Worm (Caenorhabditis elegans) whole organism, early embryonic: ENCODE measurements around the gene srv-19.

Experiments
- B0310.2 ChIP-seq: sonication (generic microtip); optimal IDR thresholded peaks from 2 replicates; lab custom pipeline; 2016; ENCODE audit warnings: mild to moderate bottlenecking, missing genetic modification characterization, missing compliant biosample characterization
- F13C5.2 ChIP-seq: sonication (generic microtip); optimal IDR thresholded peaks from 2 replicates; lab custom pipeline; 2017; ENCODE audit warnings: mild to moderate bottlenecking, missing genetic modification characterization, inconsistent platforms, missing compliant biosample characterization
- aly-1 ChIP-seq: sonication (generic microtip); optimal IDR thresholded peaks from 2 replicates; lab custom pipeline; 2016; ENCODE audit warnings: missing genetic modification characterization, missing compliant biosample characterization
- ama-1 ChIP-seq: fragments of 150-350 bp; optimal IDR thresholded peaks from 2 replicates; lab custom pipeline; 2014
- ceh-13 ChIP-seq: fragments of 200-800 bp; sonication (Bioruptor generic); optimal IDR thresholded peaks from 2 replicates; lab custom pipeline; 2018; ENCODE audit warnings: mild to moderate bottlenecking, missing genetic modification characterization, missing compliant biosample characterization
- ceh-36 ChIP-seq: sonication (generic microtip); optimal IDR thresholded peaks from 2 replicates; lab custom pipeline; 2016; ENCODE audit warnings: missing genetic modification characterization, inconsistent platforms, missing compliant biosample characterization
- ets-7 ChIP-seq: sonication (generic microtip); optimal IDR thresholded peaks from 2 replicates; lab custom pipeline; 2016; ENCODE audit warnings: missing genotype, missing genetic modification characterization, missing compliant biosample characterization
- flt-1 ChIP-seq: fragments of 200-800 bp; sonication (Bioruptor generic); IDR thresholded peaks from 2 replicates; pipeline ENCODE4 v1.3.6; 2022; ENCODE audit warnings: missing genetic modification characterization, missing compliant biosample characterization
- hmbx-1 ChIP-seq: sonication (generic microtip); optimal IDR thresholded peaks from 2 replicates; lab custom pipeline; 2016; ENCODE audit warnings: mild to moderate bottlenecking, missing genetic modification characterization, missing compliant biosample characterization
- hmg-4 ChIP-seq: fragments of 200-800 bp; sonication (Bioruptor generic); optimal IDR thresholded peaks from 2 replicates; lab custom pipeline; 2018; ENCODE audit warnings: mild to moderate bottlenecking, missing genetic modification characterization, missing compliant biosample characterization
- hnd-1 ChIP-seq: sonication (generic microtip); optimal IDR thresholded peaks from 2 replicates; lab custom pipeline; 2016; ENCODE audit warnings: missing genetic modification characterization, missing compliant biosample characterization
- pes-1 ChIP-seq: fragments of 200-800 bp; sonication (Bioruptor generic); IDR thresholded peaks from 2 replicates; pipeline ENCODE4 v1.3.6; 2022; ENCODE audit warnings: missing genetic modification reagents, missing genetic modification characterization, missing compliant biosample characterization
- scrt-1 ChIP-seq: fragments of 200-800 bp; sonication (Bioruptor generic); IDR thresholded peaks from 2 replicates; pipeline ENCODE4 v1.3.6; 2022; ENCODE audit warnings: missing genetic modification characterization, missing compliant biosample characterization
- sea-1 ChIP-seq: fragments of 200-800 bp; sonication (Bioruptor generic); conservative IDR thresholded peaks from 2 replicates; pipeline ENCODE4 v1.3.6; 2022; ENCODE audit warnings: missing genetic modification characterization, missing compliant biosample characterization
- tbx-11 ChIP-seq: fragments of 200-800 bp; sonication (Bioruptor generic); IDR thresholded peaks from 2 replicates; pipeline ENCODE4 v1.3.6; 2022; ENCODE audit warnings: missing genetic modification characterization, missing compliant biosample characterization
- tbx-37 ChIP-seq: fragments of 200-800 bp; sonication (Bioruptor generic); conservative IDR thresholded peaks from 2 replicates; pipeline ENCODE4 v1.3.6; 2022; ENCODE audit warnings: missing genetic modification reagents, missing genetic modification characterization, missing compliant biosample characterization
- tra-4 ChIP-seq: sonication (generic microtip); optimal IDR thresholded peaks from 2 replicates; lab custom pipeline; 2017; ENCODE audit warnings: missing genetic modification characterization, missing compliant biosample characterization

srv-19 gene

DNA sequence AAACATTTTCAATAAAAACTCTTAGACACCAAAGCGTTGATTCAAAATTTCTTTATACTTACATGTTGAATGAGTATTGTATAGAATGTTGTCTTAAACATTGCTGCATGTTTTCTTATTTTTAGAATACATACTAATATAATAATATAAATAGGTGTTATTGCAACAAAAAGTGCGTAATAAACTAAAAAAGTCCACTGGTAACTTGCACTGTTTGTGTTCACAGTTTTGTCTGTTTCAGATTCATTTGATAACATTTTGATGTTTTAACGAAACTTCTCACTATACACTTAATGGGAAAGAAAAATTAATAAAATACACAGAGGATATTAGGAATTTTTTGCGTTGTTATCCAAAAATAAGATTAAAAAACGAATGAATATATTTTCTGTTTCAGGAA lies at the start of gene srv-19:
TSS of gene srv-19 (minus strand) at position 101 of the 400 bp plus-strand sequence.
- TF ChIP-seq F13C5.2 (tag; lab: Kevin White, UChicago) (no peak), ceh-13 (no peak), tbx-37 (GFP tag; lab: Robert Waterston, UW) (no peak), pes-1 (GFP tag; lab: Robert Waterston, UW) (no peak), ama-1 (lab: Kevin White, UChicago) (no peak), hmg-4 (GFP tag; lab: Kevin White, UChicago) (no peak), sea-1 (no peak), ceh-36 (tag; lab: Kevin White, UChicago) (no peak), hmbx-1 (tag; lab: Kevin White, UChicago) (no peak), flt-1 (GFP tag; lab: Robert Waterston, UW) (no peak), hnd-1 (no peak), tbx-11 (GFP tag; lab: Robert Waterston, UW) (no peak), scrt-1 (no peak), B0310.2 (tag; lab: Kevin White, UChicago) (no peak), tra-4 (tag; lab: Kevin White, UChicago) (no peak), ets-7 (no peak), aly-1 (no peak)

DNA sequence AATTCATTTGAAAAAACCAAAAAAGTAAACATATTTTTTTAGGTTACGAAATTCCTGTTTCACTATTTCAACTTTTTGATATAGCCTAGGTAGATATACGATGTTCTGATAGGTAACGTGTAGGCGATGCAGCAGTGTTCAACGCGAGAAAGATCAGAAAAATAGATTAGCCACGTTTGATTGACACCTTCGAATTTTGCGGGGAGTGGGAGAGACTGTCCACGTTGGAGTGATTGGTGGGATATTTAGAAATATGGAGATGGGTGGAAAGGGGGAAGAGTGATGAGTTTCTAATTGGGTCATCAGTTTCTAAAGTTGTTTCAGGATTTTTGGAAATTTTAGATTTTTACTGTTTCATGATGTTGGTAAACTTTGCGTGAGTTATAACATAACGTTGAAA lies 49.4 kb upstream of the srv-19 start:
- no peak for TF ChIP-seq ceh-36 (tag; lab: Kevin White, UChicago)
- no peak for TF ChIP-seq hmg-4 (GFP tag; lab: Kevin White, UChicago)
- no peak for TF ChIP-seq pes-1 (GFP tag; lab: Robert Waterston, UW)
- TF ChIP-seq tbx-11 (GFP tag; lab: Robert Waterston, UW), result no peak
- no peak for TF ChIP-seq ceh-13
- TF ChIP-seq aly-1, result no peak
- no peak for TF ChIP-seq ets-7
- no peak for TF ChIP-seq sea-1
- no peak for TF ChIP-seq hnd-1
- no peak for TF ChIP-seq tbx-37 (GFP tag; lab: Robert Waterston, UW)
- no peak for TF ChIP-seq hmbx-1 (tag; lab: Kevin White, UChicago)
- no peak for TF ChIP-seq ama-1 (lab: Kevin White, UChicago)
- TF ChIP-seq B0310.2 (tag; lab: Kevin White, UChicago), result no peak
- no peak for TF ChIP-seq scrt-1
- no peak for TF ChIP-seq flt-1 (GFP tag; lab: Robert Waterston, UW)
- TF ChIP-seq tra-4 (tag; lab: Kevin White, UChicago), result no peak
- TF ChIP-seq F13C5.2 (tag; lab: Kevin White, UChicago), result no peak

DNA sequence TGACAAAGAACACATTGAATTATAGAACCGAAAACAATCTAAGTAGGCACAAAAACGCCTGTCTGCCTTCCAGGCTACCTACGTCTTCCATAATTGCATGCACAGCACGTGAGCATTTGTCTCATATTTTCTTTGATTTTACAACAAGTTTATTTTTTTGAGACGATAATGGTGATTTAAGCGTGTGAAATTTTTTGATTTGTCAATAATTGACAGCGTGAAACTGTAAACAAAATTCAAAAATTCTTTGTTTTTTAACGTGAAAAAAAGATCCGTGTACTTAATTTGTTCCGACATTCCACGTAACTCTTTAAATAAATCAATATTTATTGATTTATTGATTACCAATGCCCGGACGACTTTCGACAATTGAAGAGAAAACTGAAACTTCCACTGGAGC lies 43.3 kb upstream of the srv-19 start, which contains the start of gene dhhc-13:
TSS of gene dhhc-13 (plus strand) at position 301 of the 400 bp plus-strand sequence.
- TF ChIP-seq tbx-11 (GFP tag; lab: Robert Waterston, UW), result no peak
- no peak for TF ChIP-seq tbx-37 (GFP tag; lab: Robert Waterston, UW)
- TF ChIP-seq hmg-4 (GFP tag; lab: Kevin White, UChicago), result no peak
- TF ChIP-seq B0310.2 (tag; lab: Kevin White, UChicago), result no peak
- no peak for TF ChIP-seq tra-4 (tag; lab: Kevin White, UChicago)
- no peak for TF ChIP-seq flt-1 (GFP tag; lab: Robert Waterston, UW)
- no peak for TF ChIP-seq hmbx-1 (tag; lab: Kevin White, UChicago)
- no peak for TF ChIP-seq sea-1
- no peak for TF ChIP-seq pes-1 (GFP tag; lab: Robert Waterston, UW)
- no peak for TF ChIP-seq ama-1 (lab: Kevin White, UChicago)
- no peak for TF ChIP-seq aly-1
- no peak for TF ChIP-seq hnd-1

DNA sequence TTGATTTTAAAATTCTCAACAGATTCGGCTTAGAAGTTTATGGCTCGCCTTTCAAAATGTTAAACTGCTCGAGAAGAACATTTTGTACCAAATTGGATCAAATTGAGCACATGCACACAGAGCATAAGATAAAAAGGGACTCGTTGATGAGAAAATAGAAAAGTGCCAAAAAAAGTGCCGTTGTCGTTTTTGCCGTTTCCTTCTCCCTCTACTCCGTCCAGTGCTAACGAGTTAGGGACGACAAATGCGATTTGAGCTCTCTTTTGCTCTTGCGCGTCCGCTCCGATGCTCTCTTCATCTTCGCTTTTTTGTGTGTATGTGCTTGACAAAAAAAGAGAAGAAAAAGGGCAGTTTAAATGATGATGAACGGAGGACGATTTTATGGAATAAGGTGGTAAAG lies 41.4 kb upstream of the srv-19 start:
- no peak for TF ChIP-seq hnd-1
- TF ChIP-seq ceh-13, result no peak
- no peak for TF ChIP-seq tbx-37 (GFP tag; lab: Robert Waterston, UW)
- TF ChIP-seq hmg-4 (GFP tag; lab: Kevin White, UChicago), result no peak
- TF ChIP-seq ama-1 (lab: Kevin White, UChicago), result no peak
- TF ChIP-seq flt-1 (GFP tag; lab: Robert Waterston, UW), result no peak
- TF ChIP-seq B0310.2 (tag; lab: Kevin White, UChicago), result no peak

DNA sequence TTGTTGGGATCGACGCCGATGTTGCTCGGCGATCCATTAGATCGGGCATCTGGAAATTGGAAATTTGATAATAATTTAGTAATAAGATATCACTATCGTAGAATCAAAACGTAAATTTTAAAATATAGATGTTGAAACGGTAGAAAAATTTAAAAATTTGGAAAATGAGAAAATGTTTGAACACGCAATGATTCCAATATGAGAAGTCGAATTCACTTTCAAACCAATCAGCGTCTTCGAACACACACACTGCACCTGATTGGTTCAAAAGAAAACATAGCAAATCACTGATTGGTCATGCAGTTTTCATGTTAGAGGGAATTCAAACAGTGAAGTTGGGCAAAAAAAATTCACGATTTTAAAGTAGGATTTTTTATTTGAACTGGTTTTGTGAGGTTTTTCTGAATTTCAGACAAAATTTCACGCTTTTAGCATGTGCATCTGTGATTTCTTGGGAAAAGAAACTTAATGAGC lies 29.6 kb upstream of the srv-19 start, which contains the start of gene H04M03.12:
TSS of gene H04M03.12 (minus strand) at position 51 of the 474 bp plus-strand sequence.
- no peak for TF ChIP-seq aly-1
- TF ChIP-seq tbx-11 (GFP tag; lab: Robert Waterston, UW), result no peak
- no peak for TF ChIP-seq tra-4 (tag; lab: Kevin White, UChicago)
- TF ChIP-seq B0310.2 (tag; lab: Kevin White, UChicago), result no peak

DNA sequence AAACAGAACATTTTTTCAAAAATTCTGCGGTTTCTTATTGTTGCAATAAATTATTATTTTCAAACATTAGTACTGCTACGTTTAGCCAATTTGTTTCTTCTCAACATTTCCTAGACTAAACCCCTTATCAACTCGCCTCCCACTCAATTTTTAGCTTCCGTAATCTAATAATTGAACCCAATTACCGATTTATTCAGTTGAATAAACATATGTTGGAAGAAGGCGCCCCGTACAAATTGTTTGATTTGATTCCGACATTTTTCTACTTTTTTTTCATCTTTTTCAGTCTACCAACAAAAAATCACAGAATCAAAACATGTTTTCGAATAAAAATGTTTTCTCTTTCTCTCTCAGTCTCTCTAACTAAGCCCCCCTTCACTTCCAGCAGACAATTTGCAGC lies 29.0 kb upstream of the srv-19 start:
- TF ChIP-seq ets-7, result no peak
- no peak for TF ChIP-seq hnd-1
- TF ChIP-seq tra-4 (tag; lab: Kevin White, UChicago), result no peak
- TF ChIP-seq F13C5.2 (tag; lab: Kevin White, UChicago), result no peak
- no peak for TF ChIP-seq ama-1 (lab: Kevin White, UChicago)
- TF ChIP-seq B0310.2 (tag; lab: Kevin White, UChicago), result no peak
- no peak for TF ChIP-seq scrt-1
- TF ChIP-seq flt-1 (GFP tag; lab: Robert Waterston, UW), result no peak
- TF ChIP-seq sea-1, result no peak

DNA sequence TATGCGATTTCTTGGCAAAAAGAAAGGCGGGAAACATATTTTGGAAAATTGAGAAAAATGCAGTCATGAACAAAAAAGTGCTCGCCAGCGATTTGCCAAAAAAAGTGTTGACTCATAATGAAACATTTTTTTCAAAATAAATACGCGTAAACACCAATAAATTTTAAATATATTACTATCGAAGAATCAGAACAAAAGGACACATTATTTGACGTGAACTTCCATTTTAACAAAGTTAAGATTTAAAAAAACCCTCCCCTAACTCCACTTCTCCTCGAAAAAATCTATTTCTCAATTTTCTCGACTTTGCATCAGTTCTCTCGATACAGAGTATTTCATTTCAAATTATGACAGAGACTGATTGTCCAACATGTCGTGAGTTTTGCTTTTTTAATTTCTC lies 22.6 kb upstream of the srv-19 start, which contains the start of gene pck-3:
TSS of gene pck-3 (plus strand) at position 301 of the 400 bp plus-strand sequence.
- TF ChIP-seq F13C5.2 (tag; lab: Kevin White, UChicago), result no peak
- TF ChIP-seq hmg-4 (GFP tag; lab: Kevin White, UChicago), result no peak
- no peak for TF ChIP-seq ceh-36 (tag; lab: Kevin White, UChicago)
- TF ChIP-seq tbx-37 (GFP tag; lab: Robert Waterston, UW), result no peak
- no peak for TF ChIP-seq pes-1 (GFP tag; lab: Robert Waterston, UW)
- TF ChIP-seq scrt-1, result no peak
- no peak for TF ChIP-seq ceh-13

DNA sequence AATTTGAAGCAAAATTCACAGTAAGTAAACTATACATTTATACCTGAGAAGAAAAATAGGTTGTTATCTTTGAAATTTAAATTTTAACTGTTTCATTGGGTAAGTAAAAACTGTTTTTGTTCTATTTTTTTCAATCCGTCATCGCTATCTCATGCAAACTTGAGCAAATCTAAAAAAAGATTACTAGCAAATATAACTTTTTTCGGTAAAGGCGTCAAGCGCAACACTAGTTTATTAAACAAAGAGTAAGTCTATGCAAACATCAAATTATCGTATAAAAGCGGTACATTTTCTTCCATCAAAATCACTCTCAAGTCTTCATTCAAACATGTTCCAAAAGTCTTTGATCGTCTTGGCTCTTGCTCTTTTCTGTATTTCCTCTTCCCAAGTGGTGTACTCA lies 21.5 kb upstream of the srv-19 start, which contains the start of gene nspb-6:
TSS of gene nspb-6 (plus strand) at position 301 of the 400 bp plus-strand sequence.
- TF ChIP-seq pes-1 (GFP tag; lab: Robert Waterston, UW), result no peak
- TF ChIP-seq hmbx-1 (tag; lab: Kevin White, UChicago), result no peak
- TF ChIP-seq tbx-11 (GFP tag; lab: Robert Waterston, UW), result no peak
- no peak for TF ChIP-seq ceh-13
- TF ChIP-seq ceh-36 (tag; lab: Kevin White, UChicago), result no peak
- TF ChIP-seq hmg-4 (GFP tag; lab: Kevin White, UChicago), result no peak
